Fruit fly (Drosophila melanogaster) whole organism, adult: ENCODE results near the gene CG32379.
A peak's percentile ranks its signal among the peaks of the same experiment; 100 is the strongest.

ENCODE experiments used
- CG5204 ChIP-seq: fragments of 200-800 bp; sonication (Bioruptor generic); optimal IDR thresholded peaks from 2 replicates; lab custom pipeline; 2016; ENCODE audit warnings: missing biosample characterization, missing genetic modification characterization
- cic ChIP-seq: fragments of 200-800 bp; sonication (Bioruptor generic); optimal IDR thresholded peaks from 2 replicates; lab custom pipeline; 2017; ENCODE audit warnings: missing biosample characterization, mild to moderate bottlenecking, missing genetic modification characterization, moderate library complexity
- kay ChIP-seq: fragments of 200-800 bp; sonication (Bioruptor generic); peaks from one replicate; lab custom pipeline; 2016; ENCODE audit warnings: missing biosample characterization, missing genetic modification characterization, borderline replicate concordance
- ovo ChIP-seq: fragments of 200-800 bp; sonication (Bioruptor generic); optimal IDR thresholded peaks from 2 replicates; lab custom pipeline; 2016; ENCODE audit warnings: missing biosample characterization, missing genetic modification characterization

DNA sequence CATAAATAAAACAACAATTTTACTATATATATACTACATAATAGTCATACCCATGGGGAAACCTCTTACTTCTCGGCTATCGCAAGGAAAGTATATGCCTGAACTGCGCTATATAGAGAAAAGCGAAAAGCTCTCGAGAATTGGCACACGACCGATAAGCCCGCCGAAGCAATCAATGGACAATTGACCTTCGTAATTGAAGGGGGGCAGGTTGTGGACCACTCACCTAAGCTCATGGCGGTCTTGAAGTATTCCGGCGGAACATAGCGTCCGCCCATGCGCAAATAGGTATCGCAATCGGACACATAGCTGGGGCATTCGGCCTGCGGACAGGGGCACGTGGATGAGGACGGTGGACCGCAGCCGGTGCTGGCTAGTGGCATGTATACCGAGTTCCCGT lies 15.8 kb upstream of the CG32379 start:
- no peak for TF ChIP-seq CG5204 (GFP tag; lab: Kevin White, UChicago)
- TF ChIP-seq kay (GFP tag; lab: Kevin White, UChicago) = no peak
- TF ChIP-seq ovo (GFP tag; lab: Kevin White, UChicago) = no peak
- peak; percentile 13 for TF ChIP-seq cic
